Fruit fly (Drosophila melanogaster) whole organism, prepupa: Measurements from ENCODE around the gene bab1.

Experiments used
- CG10669 ChIP-seq: fragments of 200-800 bp; sonication (Bioruptor generic); optimal IDR thresholded peaks from 3 replicates; lab custom pipeline; 2018; ENCODE audit warnings: missing biosample characterization, mild to moderate bottlenecking, missing genetic modification characterization, moderate library complexity
- CG11294 ChIP-seq: fragments of 200-800 bp; sonication (Bioruptor generic); IDR thresholded peaks from 2 replicates; pipeline ENCODE4 v1.3.6; 2022; ENCODE audit warnings: missing biosample characterization, missing genetic modification characterization
- CG11902 ChIP-seq: fragments of 200-800 bp; sonication (Bioruptor generic); optimal IDR thresholded peaks from 3 replicates; lab custom pipeline; 2016; ENCODE audit warnings: missing biosample characterization, missing genetic modification characterization
- CG15336 ChIP-seq: fragments of 200-800 bp; sonication (Bioruptor generic); IDR thresholded peaks from 2 replicates; pipeline ENCODE4 v1.3.6; 2022; ENCODE audit warnings: missing biosample characterization, missing genetic modification characterization
- CG1621 ChIP-seq: fragments of 200-800 bp; sonication (Bioruptor generic); optimal IDR thresholded peaks from 3 replicates; lab custom pipeline; 2018; ENCODE audit warnings: missing biosample characterization, mild to moderate bottlenecking, missing genetic modification characterization
- CG3032 ChIP-seq: fragments of 200-800 bp; optimal IDR thresholded peaks from 2 replicates; lab custom pipeline; 2019; ENCODE audit warnings: missing biosample characterization, mild to moderate bottlenecking, missing genetic modification characterization, moderate library complexity
- CG31627 ChIP-seq: fragments of 200-800 bp; sonication (Bioruptor generic); optimal IDR thresholded peaks from 3 replicates; lab custom pipeline; 2016; ENCODE audit warnings: missing biosample characterization, missing genetic modification characterization
- CG34406 ChIP-seq: fragments of 200-800 bp; sonication (Bioruptor generic); optimal IDR thresholded peaks from 3 replicates; lab custom pipeline; 2016; ENCODE audit warnings: missing biosample characterization, missing genetic modification characterization
- CG3919 ChIP-seq: fragments of 200-800 bp; sonication (Bioruptor generic); optimal IDR thresholded peaks from 3 replicates; lab custom pipeline; 2016; ENCODE audit warnings: missing biosample characterization, missing genetic modification characterization
- CG4318 ChIP-seq: fragments of 200-800 bp; sonication (Bioruptor generic); optimal IDR thresholded peaks from 3 replicates; lab custom pipeline; 2017; ENCODE audit warnings: missing biosample characterization, mild to moderate bottlenecking, missing genetic modification characterization
- CG6163 ChIP-seq: fragments of 200-800 bp; sonication (Bioruptor generic); IDR thresholded peaks from 3 replicates; pipeline ENCODE4 v1.3.6; 2022; ENCODE audit warnings: missing biosample characterization, missing genetic modification characterization
- CG6854 ChIP-seq: fragments of 200-800 bp; sonication (Bioruptor generic); optimal IDR thresholded peaks from 2 replicates; lab custom pipeline; 2017; ENCODE audit warnings: missing biosample characterization, mild to moderate bottlenecking, missing genetic modification characterization
- CG7368 ChIP-seq: fragments of 200-800 bp; sonication (Bioruptor generic); optimal IDR thresholded peaks from 3 replicates; lab custom pipeline; 2016; ENCODE audit warnings: missing biosample characterization, missing genetic modification characterization
- CG8119 ChIP-seq: fragments of 200-800 bp; sonication (Bioruptor generic); IDR thresholded peaks from 3 replicates; pipeline ENCODE4 v1.3.6; 2022; ENCODE audit warnings: missing biosample characterization, missing genetic modification characterization
- CG8632 ChIP-seq: fragments of 200-800 bp; sonication (Bioruptor generic); optimal IDR thresholded peaks from 3 replicates; lab custom pipeline; 2016; ENCODE audit warnings: missing biosample characterization, missing genetic modification characterization
- CG9139 ChIP-seq: fragments of 200-800 bp; sonication (Bioruptor generic); optimal IDR thresholded peaks from 3 replicates; lab custom pipeline; 2017; ENCODE audit warnings: missing biosample characterization, mild to moderate bottlenecking, missing genetic modification characterization
- Eip78C ChIP-seq: fragments of 200-800 bp; sonication (Bioruptor generic); peaks from one replicate; lab custom pipeline; 2016; ENCODE audit warnings: missing biosample characterization, missing genetic modification characterization
- Hr4 ChIP-seq: fragments of 200-800 bp; sonication (Bioruptor generic); optimal IDR thresholded peaks from 3 replicates; lab custom pipeline; 2016; ENCODE audit warnings: missing biosample characterization, missing genetic modification characterization
- Met ChIP-seq: fragments of 200-800 bp; sonication (Bioruptor generic); optimal IDR thresholded peaks from 3 replicates; lab custom pipeline; 2016; ENCODE audit warnings: missing biosample characterization, missing genetic modification characterization
- OdsH ChIP-seq: fragments of 200-800 bp; sonication (Bioruptor generic); optimal IDR thresholded peaks from 3 replicates; lab custom pipeline; 2016; ENCODE audit warnings: missing biosample characterization, missing genetic modification characterization
- Smox ChIP-seq: fragments of 200-800 bp; sonication (Bioruptor generic); optimal IDR thresholded peaks from 3 replicates; lab custom pipeline; 2016; ENCODE audit warnings: missing biosample characterization, missing genetic modification characterization
- Sox14 ChIP-seq: fragments of 200-800 bp; sonication (Bioruptor generic); optimal IDR thresholded peaks from 3 replicates; lab custom pipeline; 2016; ENCODE audit warnings: missing biosample characterization, missing genetic modification characterization
- achi ChIP-seq: fragments of 200-800 bp; sonication (Bioruptor generic); optimal IDR thresholded peaks from 3 replicates; lab custom pipeline; 2016; ENCODE audit warnings: missing biosample characterization, missing genetic modification characterization
- dsx ChIP-seq: fragments of 200-800 bp; optimal IDR thresholded peaks from 3 replicates; lab custom pipeline; 2019; ENCODE audit warnings: missing biosample characterization, mild to moderate bottlenecking, missing genetic modification characterization, moderate library complexity; ENCODE audit not compliant: poor library complexity, severe bottlenecking
- eg ChIP-seq: fragments of 200-800 bp; sonication (Bioruptor generic); IDR thresholded peaks from 3 replicates; pipeline ENCODE4 v1.3.6; 2022; ENCODE audit warnings: missing biosample characterization, missing genetic modification characterization
- esn ChIP-seq: fragments of 200-800 bp; sonication (Bioruptor generic); optimal IDR thresholded peaks from 2 replicates; lab custom pipeline; 2016; ENCODE audit warnings: missing biosample characterization, mild to moderate bottlenecking, missing genetic modification characterization, moderate library complexity
- fd59A ChIP-seq: fragments of 200-800 bp; sonication (Bioruptor generic); optimal IDR thresholded peaks from 2 replicates; lab custom pipeline; 2017; ENCODE audit warnings: missing biosample characterization, mild to moderate bottlenecking, missing genetic modification characterization, missing genetic modification reagents
- fkh ChIP-seq: fragments of 200-800 bp; sonication (Bioruptor generic); optimal IDR thresholded peaks from 3 replicates; lab custom pipeline; 2017; ENCODE audit warnings: missing biosample characterization, mild to moderate bottlenecking, missing genetic modification characterization, moderate library complexity
- lz ChIP-seq: fragments of 200-800 bp; sonication (Bioruptor generic); optimal IDR thresholded peaks from 3 replicates; lab custom pipeline; 2016; ENCODE audit warnings: missing biosample characterization, missing genetic modification characterization
- pdm3 ChIP-seq: fragments of 200-800 bp; sonication (Bioruptor generic); optimal IDR thresholded peaks from 3 replicates; lab custom pipeline; 2016; ENCODE audit warnings: missing biosample characterization, missing genetic modification characterization
- salr ChIP-seq, 2 experiments: fragments of 200-800 bp; sonication (Bioruptor generic); optimal IDR thresholded peaks; 3 replicates each; lab custom pipeline; 2016 to 2018; ENCODE audit warnings: missing biosample characterization in 2 of 2, missing genetic modification characterization in 2 of 2, mild to moderate bottlenecking in 1 of 2
- ss ChIP-seq, 2 experiments: fragments of 200-800 bp; sonication (Bioruptor generic); optimal IDR thresholded peaks; 2 replicates in 1 of 2; 3 replicates in 1 of 2; lab custom pipeline; 2017 to 2018; ENCODE audit warnings: mild to moderate bottlenecking in 2 of 2, missing biosample characterization in 2 of 2, missing genetic modification characterization in 2 of 2, moderate library complexity in 1 of 2
- svp ChIP-seq: fragments of 200-800 bp; sonication (Bioruptor generic); peaks from one replicate; lab custom pipeline; 2016; ENCODE audit warnings: missing biosample characterization, missing genetic modification characterization
- vri ChIP-seq: fragments of 200-800 bp; sonication (Bioruptor generic); optimal IDR thresholded peaks from 3 replicates; lab custom pipeline; 2016; ENCODE audit warnings: missing biosample characterization, mild to moderate bottlenecking, missing genetic modification characterization

The bab1 gene

dm6 chr3L:1102295-1102990 is 1.6 kb upstream of the bab1 start:
- TF ChIP-seq fd59A (no peak), CG10669 (GFP tag; lab: Kevin White, UChicago) (no peak), fkh (GFP tag; lab: Kevin White, UChicago) (peak; percentile 36), CG15336 (0 out of 2 replicates have a peak, but pooled peaks have one; percentile 8), Smox (GFP tag; lab: Kevin White, UChicago) (no peak), dsx (GFP tag; lab: Kevin White, UChicago) (peak; percentile 32), svp (GFP tag; lab: Kevin White, UChicago) (no peak), ss (GFP tag; optimal IDR thresholded peaks at IDR 0.05; lab: Kevin White, UChicago) (peak in 1 of 2 experiments; percentile 3), CG8119 (GFP tag; lab: Robert Waterston, UW) (peak; percentile 47; the same call in 2 of the 3 replicates), eg (GFP tag; lab: Robert Waterston, UW) (peak; percentile 39; the same call in 1 of the 3 replicates), Eip78C (GFP tag; lab: Kevin White, UChicago) (peak; percentile 23)

dm6 chr3L:1101461-1101860 is 572 bp upstream of the bab1 start:
- TF ChIP-seq Eip78C (GFP tag; lab: Kevin White, UChicago): no peak
- no peak for TF ChIP-seq CG4318 (GFP tag; lab: Kevin White, UChicago)
- no peak for TF ChIP-seq pdm3
- no peak for TF ChIP-seq CG6854 (GFP tag; lab: Kevin White, UChicago)
- TF ChIP-seq CG8119 (GFP tag; lab: Robert Waterston, UW): no peak
- no peak for TF ChIP-seq CG3032 (tag; lab: Kevin White, UChicago)
- TF ChIP-seq CG31627 (GFP tag; lab: Kevin White, UChicago): no peak
- no peak for TF ChIP-seq CG3919 (GFP tag; lab: Kevin White, UChicago)
- TF ChIP-seq salr (GFP tag; optimal IDR thresholded peaks at IDR 0.05; lab: Kevin White, UChicago): no peak
- TF ChIP-seq eg (GFP tag; lab: Robert Waterston, UW): no peak

dm6 chr3L:1099012-1099411 is 1.9 kb downstream of the bab1 start:
- TF ChIP-seq salr (GFP tag; optimal IDR thresholded peaks at IDR 0.05; lab: Kevin White, UChicago) (no peak), OdsH (no peak), CG7368 (no peak), Hr4 (GFP tag; lab: Kevin White, UChicago) (no peak), dsx (GFP tag; lab: Kevin White, UChicago) (no peak)

dm6 chr3L:1098567-1098981 is 2.3 kb downstream of the bab1 start:
- TF ChIP-seq CG1621 (peak; percentile 63), Sox14 (GFP tag; lab: Kevin White, UChicago) (peak; percentile 11), salr (GFP tag; optimal IDR thresholded peaks at IDR 0.05; lab: Kevin White, UChicago) (no peak), CG9139 (GFP tag; lab: Kevin White, UChicago) (no peak), Met (GFP tag; lab: Kevin White, UChicago) (no peak), CG7368 (no peak), CG11294 (GFP tag; lab: Robert Waterston, UW) (no peak), achi (GFP tag; lab: Kevin White, UChicago) (no peak), CG15336 (peak; percentile 16; the same call in 1 of the 2 replicates), CG3919 (GFP tag; lab: Kevin White, UChicago) (peak; percentile 12), esn (GFP tag; lab: Kevin White, UChicago) (no peak), vri (GFP tag; lab: Kevin White, UChicago) (peak; percentile 18), Eip78C (GFP tag; lab: Kevin White, UChicago) (peak; percentile 71), CG34406 (GFP tag; lab: Kevin White, UChicago) (no peak), lz (GFP tag; lab: Kevin White, UChicago) (no peak), CG6163 (peak; percentile 75; the same call in 2 of the 3 replicates), dsx (GFP tag; lab: Kevin White, UChicago) (peak; percentile 28), fkh (GFP tag; lab: Kevin White, UChicago) (peak; percentile 43), CG6854 (GFP tag; lab: Kevin White, UChicago) (peak; percentile 21), CG8632 (GFP tag; lab: Kevin White, UChicago) (no peak), CG8119 (GFP tag; lab: Robert Waterston, UW) (no peak), svp (GFP tag; lab: Kevin White, UChicago) (peak; percentile 68), CG11902 (GFP tag; lab: Kevin White, UChicago) (no peak)
